Worm (Caenorhabditis elegans) whole organism, L3 larva: ENCODE results near the gene T06E4.5.

Source experiments
- aly-2 ChIP-seq: fragments of 150-350 bp; optimal IDR thresholded peaks from 2 replicates; lab custom pipeline; 2014; ENCODE audit warnings: missing biosample characterization, missing genetic modification characterization
- ama-1 ChIP-seq: fragments of 150-350 bp; optimal IDR thresholded peaks from 2 replicates; lab custom pipeline; 2018
- ceh-28 ChIP-seq: fragments of 150-350 bp; optimal IDR thresholded peaks from 2 replicates; lab custom pipeline; 2014; ENCODE audit warnings: missing biosample characterization, missing genetic modification reagents, missing genetic modification characterization
- egl-27 ChIP-seq: sonication (generic microtip); optimal IDR thresholded peaks from 4 replicates; lab custom pipeline; 2017; ENCODE audit warnings: missing biosample characterization, missing genetic modification reagents, missing genetic modification characterization
- fos-1 ChIP-seq: fragments of 150-350 bp; optimal IDR thresholded peaks from 2 replicates; lab custom pipeline; 2014; ENCODE audit warnings: missing biosample characterization, missing genetic modification characterization
- hmg-11 ChIP-seq: sonication (generic microtip); optimal IDR thresholded peaks from 2 replicates; lab custom pipeline; 2016; ENCODE audit warnings: missing genetic modification characterization, missing compliant biosample characterization
- nhr-11 ChIP-seq: fragments of 150-350 bp; optimal IDR thresholded peaks from 2 replicates; lab custom pipeline; 2014; ENCODE audit warnings: missing biosample characterization, missing genetic modification characterization
- nhr-237 ChIP-seq: fragments of 150-350 bp; optimal IDR thresholded peaks from 2 replicates; lab custom pipeline; 2014; ENCODE audit warnings: missing biosample characterization, missing genetic modification characterization
- nhr-28 ChIP-seq: fragments of 150-350 bp; optimal IDR thresholded peaks from 2 replicates; lab custom pipeline; 2014; ENCODE audit warnings: missing biosample characterization, missing genetic modification characterization
- tbx-2 ChIP-seq: sonication (generic microtip); optimal IDR thresholded peaks from 2 replicates; lab custom pipeline; 2016; ENCODE audit warnings: mild to moderate bottlenecking, missing genetic modification characterization, missing compliant biosample characterization
- ztf-4 ChIP-seq: fragments of 150-350 bp; optimal IDR thresholded peaks from 2 replicates; lab custom pipeline; 2014; ENCODE audit warnings: missing biosample characterization, missing genetic modification characterization

DNA sequence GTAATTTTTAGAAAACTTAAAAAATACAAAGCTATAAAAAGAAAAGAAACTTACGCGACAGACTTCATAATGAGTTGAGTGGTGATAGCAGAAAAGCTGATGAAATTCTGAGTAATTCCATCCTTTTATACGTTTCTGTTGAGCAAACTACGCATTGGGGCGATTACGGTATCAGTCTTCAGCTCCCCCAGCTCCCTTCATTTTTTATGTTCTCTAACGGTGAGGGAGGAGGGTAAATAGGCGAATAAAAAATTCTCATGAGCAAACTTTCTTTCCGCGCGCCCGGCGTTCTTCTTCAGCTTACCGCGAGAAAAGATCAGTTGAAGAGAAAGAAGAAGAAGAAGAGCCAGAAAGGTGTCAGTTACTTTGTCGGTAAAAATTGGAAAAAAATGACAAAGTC lies 12.1 kb upstream of the T06E4.5 start, which contains the start of gene idpc-7:
- TF ChIP-seq hmg-11 (tag; lab: Kevin White, UChicago) (no peak), nhr-237 (tag; lab: Kevin White, UChicago) (no peak), ceh-28 (tag; lab: Kevin White, UChicago) (no peak), ama-1 (lab: Kevin White, UChicago) (no peak), nhr-28 (tag; lab: Kevin White, UChicago) (no peak), nhr-11 (tag; lab: Kevin White, UChicago) (no peak), ztf-4 (no peak), aly-2 (tag; lab: Kevin White, UChicago) (no peak), egl-27 (tag; lab: Kevin White, UChicago) (no peak), fos-1 (tag; lab: Kevin White, UChicago) (no peak), tbx-2 (no peak)
